Worm (Caenorhabditis elegans): Measurements from ENCODE around the gene C29E4.12.

- TF ChIP-seq nhr-76 (tag; optimal IDR thresholded peaks at IDR 0.05) (no peak), daf-12 (tag; optimal IDR thresholded peaks at IDR 0.05) (no peak), zag-1 (tag; optimal IDR thresholded peaks at IDR 0.05) (no peak), jun-1 (tag; optimal IDR thresholded peaks at IDR 0.05) (no peak), set-16 (GFP tag; IDR thresholded peaks at IDR 0.05) (no peak), ama-1 (optimal IDR thresholded peaks at IDR 0.05) (no peak), zfp-2 (tag; optimal IDR thresholded peaks at IDR 0.05) (no peak), zip-2 (tag; optimal IDR thresholded peaks at IDR 0.05) (no peak), dmd-6 (GFP tag; IDR thresholded peaks at IDR 0.05) (no peak), skn-1 (tag; optimal IDR thresholded peaks at IDR 0.05) (no peak)
Measured at ce11 chrIII:7933235-7933634, 7.7 kb upstream of the C29E4.12 start, which contains the start of gene ran-2.
